Fruit fly (Drosophila melanogaster): ENCODE data around the gene CG32817.

CG32817 gene

dm6 chrX:470626-471025 is 8.2 kb upstream of the CG32817 start, which contains the start of gene CG32816:
TSS of gene CG32816 (minus strand) at chrX:470726.
- TF ChIP-seq CG4820 (GFP tag; optimal IDR thresholded peaks at IDR 0.05) (no peak), HLH54F (GFP tag; optimal IDR thresholded peaks at IDR 0.05) (no peak), CG10267 (tag; optimal IDR thresholded peaks at IDR 0.05) (no peak), CG10543 (GFP tag; optimal IDR thresholded peaks at IDR 0.05) (no peak), Bgb (GFP tag; IDR thresholded peaks at IDR 0.05; ENCODE audit: partially characterized antibody) (no peak), vnd (GFP tag; IDR thresholded peaks at IDR 0.05; ENCODE audit: partially characterized antibody) (no peak), CG32767 (GFP tag; IDR thresholded peaks at IDR 0.05) (no peak), Med (GFP tag) (peak; percentile 24)

dm6 chrX:476230-477143 is 2.4 kb upstream of the CG32817 start, which contains the start of the genes ebo and CG13373:
TSS of gene ebo (minus strand) at chrX:476579.
TSS of gene CG13373 (plus strand) at chrX:476984.
- TF ChIP-seq odd (GFP tag; optimal IDR thresholded peaks at IDR 0.05): no peak
- TF ChIP-seq hkb (optimal IDR thresholded peaks at IDR 0.05): no peak
- peak; percentile 45; the same call in 1 of the 2 replicates for TF ChIP-seq hkb (GFP tag; IDR thresholded peaks at IDR 0.05)
- TF ChIP-seq CG10565 (GFP tag; optimal IDR thresholded peaks at IDR 0.05): no peak
- TF ChIP-seq tio (GFP tag; optimal IDR thresholded peaks at IDR 0.05): no peak
- peak; percentile 69 for TF ChIP-seq sens (GFP tag)
- no peak for TF ChIP-seq CG6175 (GFP tag; IDR thresholded peaks at IDR 0.05)
- TF ChIP-seq CG10147 (GFP tag; optimal IDR thresholded peaks at IDR 0.05): no peak
- no peak for TF ChIP-seq CG15269 (tag; optimal IDR thresholded peaks at IDR 0.05)
- no peak for TF ChIP-seq Sry-β (GFP tag; optimal IDR thresholded peaks at IDR 0.05)
- TF ChIP-seq ftz-f1 (GFP tag; optimal IDR thresholded peaks at IDR 0.05): no peak
- TF ChIP-seq tgo (GFP tag; IDR thresholded peaks at IDR 0.05): no peak
- 0 out of 2 replicates have a peak, but pooled peaks have one; percentile 18 for TF ChIP-seq CG2129 (GFP tag; IDR thresholded peaks at IDR 0.05; ENCODE audit: partially characterized antibody)
- no peak for TF ChIP-seq fd102C (GFP tag; optimal IDR thresholded peaks at IDR 0.05)
- no peak for TF ChIP-seq CG10209 (GFP tag; optimal IDR thresholded peaks at IDR 0.05)
- peak; percentile 17 for TF ChIP-seq CG13296 (GFP tag; optimal IDR thresholded peaks at IDR 0.05)
- TF ChIP-seq CG7786 (GFP tag; optimal IDR thresholded peaks at IDR 0.05): no peak
- peak; percentile 3 for TF ChIP-seq CG15696 (tag; optimal IDR thresholded peaks at IDR 0.05)
- peak; percentile 67 for TF ChIP-seq Scr (GFP tag; IDR thresholded peaks at IDR 0.05; ENCODE audit: partially characterized antibody)
- no peak for TF ChIP-seq pan (optimal IDR thresholded peaks at IDR 0.05)
- TF ChIP-seq pan (GFP tag; optimal IDR thresholded peaks at IDR 0.05 in 1 of 2, IDR thresholded peaks at IDR 0.05 in 1 of 2): peak in 1 of 2 experiments; percentile 36
- TF ChIP-seq Drgx (GFP tag; IDR thresholded peaks at IDR 0.05): 0 out of 2 replicates have a peak, but pooled peaks have one; percentile 37
- TF ChIP-seq CG3281 (GFP tag; optimal IDR thresholded peaks at IDR 0.05): no peak
- no peak for TF ChIP-seq CG32772 (GFP tag; IDR thresholded peaks at IDR 0.05)
- TF ChIP-seq NC2β (GFP tag; optimal IDR thresholded peaks at IDR 0.05): no peak
- TF ChIP-seq CG11093 (GFP tag; IDR thresholded peaks at IDR 0.05): no peak
- no peak for TF ChIP-seq pb (GFP tag; optimal IDR thresholded peaks at IDR 0.05)
- TF ChIP-seq ewg (GFP tag; optimal IDR thresholded peaks at IDR 0.05): peak; percentile 4
- TF ChIP-seq CG8478 (optimal IDR thresholded peaks at IDR 0.05): no peak
- TF ChIP-seq Hsf (GFP tag; optimal IDR thresholded peaks at IDR 0.05): peak; percentile 8
- TF ChIP-seq CG8924 (tag; optimal IDR thresholded peaks at IDR 0.05): peak; percentile 39
- TF ChIP-seq CG3726 (GFP tag; IDR thresholded peaks at IDR 0.05): no peak
- peak; percentile 51 for TF ChIP-seq CG3847 (GFP tag; IDR thresholded peaks at IDR 0.05)
- no peak for TF ChIP-seq CG10979 (tag; optimal IDR thresholded peaks at IDR 0.05)
- TF ChIP-seq lilli (GFP tag; optimal IDR thresholded peaks at IDR 0.05): peak; percentile 29
- TF ChIP-seq CG10462 (GFP tag; optimal IDR thresholded peaks at IDR 0.05): no peak
- no peak for TF ChIP-seq fd64A (GFP tag; optimal IDR thresholded peaks at IDR 0.05)
- no peak for TF ChIP-seq CG7839 (tag; optimal IDR thresholded peaks at IDR 0.05)
- TF ChIP-seq bcd (GFP tag; optimal IDR thresholded peaks at IDR 0.05): no peak
- peak; percentile 32 for TF ChIP-seq zfh2 (GFP tag; optimal IDR thresholded peaks at IDR 0.05)

Data from whole organism, embryonic.